Worm (Caenorhabditis elegans) whole organism, young adult: ENCODE measurements around the gene R05F9.11.

Source experiments
- F37B4.10 ChIP-seq: fragments of 200-800 bp; sonication (Bioruptor generic); IDR thresholded peaks from 2 replicates; pipeline ENCODE4 v1.3.6; 2022; ENCODE audit warnings: missing genetic modification characterization, missing compliant biosample characterization
- F57C9.4 ChIP-seq: sonication (generic microtip); optimal IDR thresholded peaks from 2 replicates; lab custom pipeline; 2017; ENCODE audit warnings: mild to moderate bottlenecking, missing genetic modification characterization, missing compliant biosample characterization
- K11D2.4 ChIP-seq: fragments of 200-800 bp; sonication (Bioruptor generic); IDR thresholded peaks from 2 replicates; pipeline ENCODE4 v1.3.6; 2022; ENCODE audit warnings: missing genetic modification reagents, missing genetic modification characterization, missing compliant biosample characterization
- ama-1 ChIP-seq, 3 experiments: fragments of 150-350 bp in 1 of 3; sonication (generic microtip) in 2 of 3; optimal IDR thresholded peaks; 2 replicates each; lab custom pipeline; 2014 to 2018; ENCODE audit warnings: missing biosample characterization in 2 of 3, missing genetic modification characterization in 2 of 3, missing genetic modification reagents in 2 of 3
- attf-6 ChIP-seq: fragments of 200-800 bp; sonication (Bioruptor generic); IDR thresholded peaks from 2 replicates; pipeline ENCODE4 v1.3.6; 2022; ENCODE audit warnings: missing genetic modification reagents, missing genetic modification characterization, missing compliant biosample characterization
- egl-44 ChIP-seq: fragments of 200-800 bp; sonication (Bioruptor generic); IDR thresholded peaks from 2 replicates; pipeline ENCODE4 v1.3.6; 2022; ENCODE audit warnings: missing genetic modification reagents, missing genetic modification characterization, missing compliant biosample characterization
- pha-4 ChIP-seq: fragments of 150-350 bp; sonication (generic microtip); optimal IDR thresholded peaks from 2 replicates; lab custom pipeline; 2014; ENCODE audit warnings: missing biosample characterization, missing genetic modification reagents, missing genetic modification characterization
- sea-2 ChIP-seq: fragments of 200-800 bp; sonication (Bioruptor generic); IDR thresholded peaks from 2 replicates; pipeline ENCODE4 v1.3.6; 2022; ENCODE audit warnings: missing genetic modification characterization, missing compliant biosample characterization
- unc-62 ChIP-seq: fragments of 150-350 bp; optimal IDR thresholded peaks from 2 replicates; lab custom pipeline; 2014; ENCODE audit warnings: missing biosample characterization, missing genetic modification reagents, missing genetic modification characterization

DNA sequence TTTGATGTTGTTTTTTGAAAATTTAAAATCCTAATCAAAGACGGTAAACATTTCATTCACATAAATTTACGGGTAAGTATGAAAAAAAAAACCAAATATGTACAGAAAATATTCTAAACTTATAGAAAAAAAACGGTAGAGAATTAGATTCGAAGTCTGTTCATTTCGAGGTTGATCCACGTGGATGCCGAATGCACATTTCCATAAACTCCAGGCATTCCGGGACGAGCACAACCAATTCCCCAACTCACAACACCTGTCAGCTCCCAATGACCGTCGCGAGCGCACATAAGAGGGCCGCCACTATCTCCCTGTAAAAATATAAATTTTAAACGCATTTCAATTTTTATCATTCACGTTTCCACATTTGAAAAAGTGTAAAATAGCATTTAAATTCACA is 34.1 kb upstream of the R05F9.11 start:
- no peak for TF ChIP-seq sea-2 (GFP tag; lab: Robert Waterston, UW)
- TF ChIP-seq pha-4 (tag; lab: Kevin White, UChicago) = no peak
- no peak for TF ChIP-seq egl-44
- TF ChIP-seq F57C9.4 = no peak
- no peak for TF ChIP-seq attf-6
- no peak for TF ChIP-seq unc-62 (GFP tag; lab: Kevin White, UChicago)
- no peak for TF ChIP-seq K11D2.4 (GFP tag; lab: Robert Waterston, UW)
- no peak for TF ChIP-seq F37B4.10 (GFP tag; lab: Robert Waterston, UW)
- no peak for TF ChIP-seq ama-1 (optimal IDR thresholded peaks at IDR 0.05; lab: Kevin White, UChicago)
- no peak for TF ChIP-seq ama-1 (GFP tag; optimal IDR thresholded peaks at IDR 0.05; lab: Kevin White, UChicago)
